Worm (Caenorhabditis elegans) whole organism, midembryonic: ENCODE measurements around the gene cal-1.

Experiments
- T22C8.4 ChIP-seq: fragments of 200-800 bp; sonication (Bioruptor generic); IDR thresholded peaks from 2 replicates; pipeline ENCODE4 v1.3.6; 2022; ENCODE audit warnings: missing genetic modification characterization, missing compliant biosample characterization
- cog-1 ChIP-seq: sonication (generic microtip); optimal IDR thresholded peaks from 2 replicates; lab custom pipeline; 2016; ENCODE audit warnings: missing genetic modification characterization, missing compliant biosample characterization
- flt-1 ChIP-seq: fragments of 200-800 bp; sonication (Bioruptor generic); IDR thresholded peaks from 2 replicates; pipeline ENCODE4 v1.3.6; 2022; ENCODE audit warnings: missing genetic modification characterization, missing compliant biosample characterization
- klf-2 ChIP-seq: fragments of 200-800 bp; sonication (Bioruptor generic); conservative IDR thresholded peaks from 2 replicates; pipeline ENCODE4 v1.3.6; 2022; ENCODE audit warnings: missing genetic modification reagents, missing genetic modification characterization, missing compliant biosample characterization
- med-1 ChIP-seq: sonication (generic microtip); optimal IDR thresholded peaks from 2 replicates; lab custom pipeline; 2017; ENCODE audit warnings: missing genetic modification characterization, mild to moderate bottlenecking, missing compliant biosample characterization, antibody characterized with exemption, missing genetic modification reagents; ENCODE audit not compliant: insufficient read depth
- ref-1 ChIP-seq: fragments of 200-800 bp; sonication (Bioruptor generic); conservative IDR thresholded peaks from 2 replicates; pipeline ENCODE4 v1.3.6; 2022; ENCODE audit warnings: missing genetic modification reagents, missing genetic modification characterization, missing compliant biosample characterization
- tab-1 ChIP-seq: fragments of 200-800 bp; sonication (Bioruptor generic); IDR thresholded peaks from 2 replicates; pipeline ENCODE4 v1.3.6; 2022; ENCODE audit warnings: missing genetic modification characterization, missing compliant biosample characterization
- ztf-23 ChIP-seq: fragments of 200-800 bp; sonication (Bioruptor generic); IDR thresholded peaks from 2 replicates; pipeline ENCODE4 v1.3.6; 2022; ENCODE audit warnings: missing genetic modification reagents, missing genetic modification characterization, missing compliant biosample characterization
- ztf-29 ChIP-seq: fragments of 200-800 bp; sonication (Bioruptor generic); IDR thresholded peaks from 2 replicates; pipeline ENCODE4 v1.3.6; 2022; ENCODE audit warnings: missing genetic modification reagents, missing genetic modification characterization, missing compliant biosample characterization

ce11 chrV:12486934-12487333, 30.1 kb downstream of the cal-1 start, which contains the start of gene inx-11:
- TF ChIP-seq tab-1 (GFP tag; lab: Robert Waterston, UW), result no peak
- no peak for TF ChIP-seq flt-1 (GFP tag; lab: Robert Waterston, UW)
- TF ChIP-seq ztf-29 (GFP tag; lab: Robert Waterston, UW), result no peak
- TF ChIP-seq ztf-23 (GFP tag; lab: Robert Waterston, UW), result no peak
- no peak for TF ChIP-seq klf-2
- TF ChIP-seq T22C8.4 (GFP tag; lab: Robert Waterston, UW), result no peak
- no peak for TF ChIP-seq cog-1 (tag; lab: Kevin White, UChicago)
- TF ChIP-seq med-1 (GFP tag; lab: Kevin White, UChicago), result no peak
- TF ChIP-seq ref-1, result no peak
